Fruit fly (Drosophila melanogaster): ENCODE measurements around the gene CG9981.

CG9981 gene

dm6 chrX:16404803-16405202 is at the start of gene CG9981:
Gene CG9981, minus strand, starts transcription at chrX:16405122.
- no peak for TF ChIP-seq CG17801 (GFP tag; optimal IDR thresholded peaks at IDR 0.05; ENCODE audit: partially characterized antibody)

- no peak for TF ChIP-seq CG17801 (GFP tag; optimal IDR thresholded peaks at IDR 0.05; ENCODE audit: partially characterized antibody)
Measured at dm6 chrX:16449316-16449715, 44.4 kb upstream of the CG9981 start.

dm6 chrX:16448252-16449191 is 43.6 kb upstream of the CG9981 start, which contains the start of the genes CG34015 and eIF4H1:
Gene CG34015, minus strand, starts transcription at chrX:16448302.
Gene eIF4H1, plus strand, starts transcription at chrX:16448665.
- no peak for TF ChIP-seq CG17801 (GFP tag; optimal IDR thresholded peaks at IDR 0.05; ENCODE audit: partially characterized antibody)

- TF ChIP-seq CG17801 (GFP tag; optimal IDR thresholded peaks at IDR 0.05; ENCODE audit: partially characterized antibody): peak; percentile 56
Measured at dm6 chrX:16446769-16447168, 41.8 kb upstream of the CG9981 start, which contains the start of gene eIF2alpha. Gene eIF2alpha, minus strand, starts transcription at chrX:16446993.

dm6 chrX:16442361-16442760 is 37.4 kb upstream of the CG9981 start:
- no peak for TF ChIP-seq CG17801 (GFP tag; optimal IDR thresholded peaks at IDR 0.05; ENCODE audit: partially characterized antibody)

dm6 chrX:16441245-16441644 is 36.3 kb upstream of the CG9981 start, which contains the start of the genes Cdc50 and rngo:
Gene Cdc50, minus strand, starts transcription at chrX:16441296.
Gene rngo, plus strand, starts transcription at chrX:16441433.
- peak; percentile 46 for TF ChIP-seq CG17801 (GFP tag; optimal IDR thresholded peaks at IDR 0.05; ENCODE audit: partially characterized antibody)

dm6 chrX:16428476-16428875 is 23.6 kb upstream of the CG9981 start:
- TF ChIP-seq CG17801 (GFP tag; optimal IDR thresholded peaks at IDR 0.05; ENCODE audit: partially characterized antibody): no peak

- TF ChIP-seq CG17801 (GFP tag; optimal IDR thresholded peaks at IDR 0.05; ENCODE audit: partially characterized antibody): no peak
Measured at dm6 chrX:16427786-16428400, 23.0 kb upstream of the CG9981 start.

- no peak for TF ChIP-seq CG17801 (GFP tag; optimal IDR thresholded peaks at IDR 0.05; ENCODE audit: partially characterized antibody)
Measured at dm6 chrX:16426478-16427052, 21.6 kb upstream of the CG9981 start.

dm6 chrX:16425145-16425544 is 20.2 kb upstream of the CG9981 start:
- TF ChIP-seq CG17801 (GFP tag; optimal IDR thresholded peaks at IDR 0.05; ENCODE audit: partially characterized antibody): no peak

- TF ChIP-seq CG17801 (GFP tag; optimal IDR thresholded peaks at IDR 0.05; ENCODE audit: partially characterized antibody): no peak
Measured at dm6 chrX:16424296-16424695, 19.4 kb upstream of the CG9981 start.

dm6 chrX:16423125-16423509 is 18.2 kb upstream of the CG9981 start:
- TF ChIP-seq CG17801 (GFP tag; optimal IDR thresholded peaks at IDR 0.05; ENCODE audit: partially characterized antibody): peak; percentile 36

- TF ChIP-seq CG17801 (GFP tag; optimal IDR thresholded peaks at IDR 0.05; ENCODE audit: partially characterized antibody): peak; percentile 37
Measured at dm6 chrX:16422466-16423124, 17.7 kb upstream of the CG9981 start, which contains the start of gene hang. Gene hang, plus strand, starts transcription at chrX:16422831.

dm6 chrX:16421899-16422412 is 17.0 kb upstream of the CG9981 start, which contains the start of gene AnxB11:
Gene AnxB11, minus strand, starts transcription at chrX:16422265.
- TF ChIP-seq CG17801 (GFP tag; optimal IDR thresholded peaks at IDR 0.05; ENCODE audit: partially characterized antibody): no peak

- TF ChIP-seq CG17801 (GFP tag; optimal IDR thresholded peaks at IDR 0.05; ENCODE audit: partially characterized antibody): no peak
Measured at dm6 chrX:16420878-16421277, 16.0 kb upstream of the CG9981 start.

Measured in ovary, adult (tissue).